Worm (Caenorhabditis elegans) whole organism, L4 larva: ENCODE measurements around the gene K11E4.6.

Experiments
- D1046.2 ChIP-seq: fragments of 200-800 bp; sonication (Bioruptor generic); IDR thresholded peaks from 2 replicates; pipeline ENCODE4 v1.3.6; 2022; ENCODE audit warnings: missing genetic modification characterization, missing compliant biosample characterization
- F26F4.8 ChIP-seq: fragments of 200-800 bp; sonication (Bioruptor generic); conservative IDR thresholded peaks from 2 replicates; pipeline ENCODE4 v1.3.6; 2022; ENCODE audit warnings: missing genetic modification characterization, missing compliant biosample characterization
- F37D6.2 ChIP-seq: sonication (generic microtip); optimal IDR thresholded peaks from 2 replicates; lab custom pipeline; 2016; ENCODE audit warnings: mild to moderate bottlenecking, missing genetic modification characterization, missing compliant biosample characterization
- F44E2.7 ChIP-seq: fragments of 200-800 bp; sonication (Bioruptor generic); IDR thresholded peaks from 2 replicates; pipeline ENCODE4 v2.1.2; 2022; ENCODE audit warnings: missing genetic modification characterization, missing compliant biosample characterization
- T26A8.4 ChIP-seq: fragments of 200-800 bp; sonication (Bioruptor generic); IDR thresholded peaks from 2 replicates; pipeline ENCODE4 v1.3.6; 2022; ENCODE audit warnings: missing genetic modification characterization, missing compliant biosample characterization
- Y105C5A.15 ChIP-seq: fragments of 200-800 bp; sonication (Bioruptor generic); IDR thresholded peaks from 2 replicates; pipeline ENCODE4 v1.3.6; 2022; ENCODE audit warnings: missing genetic modification characterization, missing compliant biosample characterization
- Y48G9A.11 ChIP-seq: fragments of 200-800 bp; sonication (Bioruptor generic); IDR thresholded peaks from 2 replicates; pipeline ENCODE4 v1.3.6; 2022; ENCODE audit warnings: missing genetic modification reagents, missing genetic modification characterization, missing compliant biosample characterization
- ZK546.5 ChIP-seq, 2 experiments: sonication (generic microtip); optimal IDR thresholded peaks; 2 replicates each; lab custom pipeline; 2017; ENCODE audit warnings: missing biosample characterization in 2 of 2, missing genetic modification characterization in 2 of 2
- aly-2 ChIP-seq: sonication (generic microtip); optimal IDR thresholded peaks from 2 replicates; lab custom pipeline; 2018; ENCODE audit warnings: missing biosample characterization, missing genetic modification characterization
- ama-1 ChIP-seq: fragments of 150-350 bp; optimal IDR thresholded peaks from 2 replicates; lab custom pipeline; 2014; ENCODE audit warnings: inconsistent platforms, mixed read lengths
- arid-1 ChIP-seq: fragments of 200-800 bp; sonication (Bioruptor generic); conservative IDR thresholded peaks from 2 replicates; pipeline ENCODE4 v1.3.6; 2022; ENCODE audit warnings: missing genetic modification reagents, missing genetic modification characterization, missing compliant biosample characterization
- ceh-20 ChIP-seq: fragments of 200-800 bp; sonication (Bioruptor generic); IDR thresholded peaks from 2 replicates; pipeline ENCODE4 v1.3.6; 2022; ENCODE audit warnings: missing genetic modification reagents, missing genetic modification characterization, missing compliant biosample characterization
- ceh-62 ChIP-seq: sonication (generic microtip); optimal IDR thresholded peaks from 2 replicates; lab custom pipeline; 2017; ENCODE audit warnings: missing biosample characterization, missing genetic modification characterization
- ctbp-1 ChIP-seq: fragments of 200-800 bp; sonication (Bioruptor generic); IDR thresholded peaks from 2 replicates; pipeline ENCODE4 v1.3.6; 2022; ENCODE audit warnings: missing genetic modification reagents, missing genetic modification characterization, missing compliant biosample characterization
- dmd-8 ChIP-seq: fragments of 200-800 bp; sonication (Bioruptor generic); IDR thresholded peaks from 2 replicates; pipeline ENCODE4 v1.3.6; 2022; ENCODE audit warnings: missing genetic modification characterization, missing compliant biosample characterization
- egl-27 ChIP-seq: sonication (generic microtip); optimal IDR thresholded peaks from 3 replicates; lab custom pipeline; 2017; ENCODE audit warnings: missing biosample characterization, missing genetic modification reagents, missing genetic modification characterization
- egl-43 ChIP-seq: fragments of 200-800 bp; sonication (Bioruptor generic); IDR thresholded peaks from 2 replicates; pipeline ENCODE4 v1.3.6; 2022; ENCODE audit warnings: missing genetic modification reagents, missing genetic modification characterization, missing compliant biosample characterization
- gei-8 ChIP-seq: fragments of 200-800 bp; sonication (Bioruptor generic); optimal IDR thresholded peaks from 2 replicates; lab custom pipeline; 2018; ENCODE audit warnings: mild to moderate bottlenecking, missing genetic modification characterization, missing compliant biosample characterization
- hlh-11 ChIP-seq: fragments of 200-800 bp; sonication (Bioruptor generic); optimal IDR thresholded peaks from 2 replicates; lab custom pipeline; 2018; ENCODE audit warnings: mild to moderate bottlenecking, missing genetic modification characterization, missing compliant biosample characterization
- hlh-30 ChIP-seq: sonication (generic microtip); optimal IDR thresholded peaks from 2 replicates; lab custom pipeline; 2017; ENCODE audit warnings: antibody characterized with exemption, mild to moderate bottlenecking, missing genetic modification characterization, missing compliant biosample characterization; ENCODE audit not compliant: insufficient read depth
- lin-1 ChIP-seq: fragments of 200-800 bp; sonication (Bioruptor generic); IDR thresholded peaks from 2 replicates; pipeline ENCODE4 v1.3.6; 2022; ENCODE audit warnings: missing genetic modification reagents, missing genetic modification characterization, missing compliant biosample characterization
- lin-38 ChIP-seq: fragments of 200-800 bp; sonication (Bioruptor generic); IDR thresholded peaks from 2 replicates; pipeline ENCODE4 v1.3.6; 2022; ENCODE audit warnings: missing genetic modification reagents, missing genetic modification characterization, missing compliant biosample characterization
- lsy-2 ChIP-seq, 2 experiments: fragments of 150-350 bp in 1 of 2; sonication (generic microtip) in 1 of 2; optimal IDR thresholded peaks; 2 replicates each; lab custom pipeline; 2014 to 2017; ENCODE audit warnings: missing biosample characterization in 2 of 2, missing genetic modification characterization in 2 of 2
- madf-5 ChIP-seq, 2 experiments: fragments of 200-800 bp; sonication (Bioruptor generic); IDR thresholded peaks; 2 replicates each; pipeline ENCODE4 v1.3.6; 2022; ENCODE audit warnings: missing compliant biosample characterization in 2 of 2, missing genetic modification characterization in 2 of 2
- mep-1 ChIP-seq: fragments of 150-350 bp; sonication (generic microtip); optimal IDR thresholded peaks from 3 replicates; lab custom pipeline; 2014; ENCODE audit warnings: missing biosample characterization, missing genetic modification characterization
- mes-2 ChIP-seq: sonication (generic microtip); optimal IDR thresholded peaks from 2 replicates; lab custom pipeline; 2016; ENCODE audit warnings: missing genotype, mild to moderate bottlenecking, missing genetic modification characterization, missing compliant biosample characterization; ENCODE audit not compliant: poor library complexity, severe bottlenecking
- nhr-102 ChIP-seq: sonication (generic microtip); optimal IDR thresholded peaks from 2 replicates; lab custom pipeline; 2016; ENCODE audit warnings: mild to moderate bottlenecking, missing genetic modification characterization, moderate library complexity, missing compliant biosample characterization
- nhr-25 ChIP-seq: sonication (generic microtip); optimal IDR thresholded peaks from 2 replicates; lab custom pipeline; 2017; ENCODE audit warnings: missing genetic modification characterization, mild to moderate bottlenecking, missing compliant biosample characterization, antibody characterized with exemption, moderate library complexity, borderline replicate concordance; ENCODE audit not compliant: insufficient read depth
- nhr-28 ChIP-seq: fragments of 150-350 bp; optimal IDR thresholded peaks from 2 replicates; lab custom pipeline; 2014; ENCODE audit warnings: missing biosample characterization, missing genetic modification characterization
- nhr-41 ChIP-seq: fragments of 200-800 bp; sonication (Bioruptor generic); IDR thresholded peaks from 2 replicates; pipeline ENCODE4 v1.3.6; 2022; ENCODE audit warnings: missing genetic modification reagents, missing genetic modification characterization, missing compliant biosample characterization
- nhr-42 ChIP-seq: fragments of 200-800 bp; sonication (Bioruptor generic); IDR thresholded peaks from 2 replicates; pipeline ENCODE4 v1.3.6; 2022; ENCODE audit warnings: missing genetic modification characterization, missing compliant biosample characterization
- nhr-48 ChIP-seq: sonication (generic microtip); optimal IDR thresholded peaks from 2 replicates; lab custom pipeline; 2016; ENCODE audit warnings: mild to moderate bottlenecking, missing genetic modification characterization, missing compliant biosample characterization
- nhr-6 ChIP-seq: fragments of 150-350 bp; optimal IDR thresholded peaks from 2 replicates; lab custom pipeline; 2014; ENCODE audit warnings: missing biosample characterization, missing genetic modification characterization
- pha-4 ChIP-seq, 2 experiments: fragments of 150-350 bp in 1 of 2; fragments of 200-800 bp in 1 of 2; sonication (Bioruptor generic) in 1 of 2; IDR thresholded peaks in 1 of 2; optimal IDR thresholded peaks in 1 of 2; 2 replicates each; pipeline versions ENCODE4 v1.3.6 to Lab custom; 2014 to 2022; ENCODE audit warnings: missing genetic modification characterization in 2 of 2, missing genetic modification reagents in 2 of 2, missing biosample characterization in 1 of 2, missing compliant biosample characterization in 1 of 2
- rbr-2 ChIP-seq: sonication (generic microtip); optimal IDR thresholded peaks from 2 replicates; lab custom pipeline; 2016; ENCODE audit warnings: missing genotype, missing genetic modification characterization, missing compliant biosample characterization
- saeg-2 ChIP-seq: fragments of 200-800 bp; sonication (Bioruptor generic); IDR thresholded peaks from 2 replicates; pipeline ENCODE4 v1.3.6; 2022; ENCODE audit warnings: missing genetic modification reagents, missing genetic modification characterization, missing compliant biosample characterization
- spr-3 ChIP-seq: fragments of 200-800 bp; sonication (Bioruptor generic); optimal IDR thresholded peaks from 2 replicates; lab custom pipeline; 2018; ENCODE audit warnings: mild to moderate bottlenecking, missing genetic modification characterization, missing compliant biosample characterization
- unc-62 ChIP-seq, 3 experiments: fragments of 150-350 bp in 1 of 3; sonication (generic microtip); optimal IDR thresholded peaks in 2 of 3; peaks in 1 of 3; 1 replicate in 1 of 3; 2 replicates in 2 of 3; lab custom pipeline; 2014 to 2017; ENCODE audit warnings: missing biosample characterization in 3 of 3, missing genetic modification characterization in 3 of 3, missing genetic modification reagents in 3 of 3, missing genotype in 1 of 3
- zfp-3 ChIP-seq: fragments of 200-800 bp; sonication (Bioruptor generic); conservative IDR thresholded peaks from 2 replicates; pipeline ENCODE4 v1.3.6; 2022; ENCODE audit warnings: missing genetic modification reagents, missing genetic modification characterization, missing compliant biosample characterization
- zip-11 ChIP-seq: fragments of 200-800 bp; sonication (Bioruptor generic); IDR thresholded peaks from 2 replicates; pipeline ENCODE4 v1.3.6; 2022; ENCODE audit warnings: missing genetic modification characterization, missing compliant biosample characterization

Gene K11E4.6

DNA sequence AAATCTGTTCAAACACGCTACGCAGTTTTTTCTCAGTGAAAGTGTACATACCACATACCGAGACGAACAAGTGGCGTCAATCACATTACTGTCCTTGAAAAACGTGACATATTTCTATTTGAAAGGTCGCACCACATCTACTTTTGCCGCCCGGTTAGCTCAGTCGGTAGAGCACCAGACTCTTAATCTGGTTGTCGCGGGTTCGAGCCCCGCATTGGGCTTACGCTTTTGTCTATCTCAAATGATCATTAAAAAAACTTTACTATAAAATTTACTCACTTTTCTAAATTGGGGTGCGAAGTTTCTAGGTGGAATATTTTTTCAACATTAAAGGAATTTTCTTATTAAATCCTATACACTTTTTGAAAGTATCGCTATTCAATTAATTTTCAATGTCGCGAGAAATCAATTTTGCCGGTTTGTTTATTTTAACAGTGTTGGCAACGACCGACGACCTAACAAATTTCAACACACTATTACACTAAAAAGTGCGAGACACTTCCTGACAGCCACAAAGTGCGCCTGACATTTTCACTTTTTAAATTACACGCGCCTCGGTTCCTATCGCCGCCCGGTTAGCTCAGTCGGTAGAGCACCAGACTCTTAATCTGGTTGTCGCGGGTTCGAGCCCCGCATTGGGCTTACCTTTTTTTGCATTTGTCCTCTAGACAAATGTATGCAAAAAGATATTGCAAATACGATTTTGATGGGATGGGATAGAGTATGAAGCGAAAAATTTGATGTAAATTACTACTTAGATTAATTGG, 5.9 kb downstream of the K11E4.6 start (continued):
- peak; percentile 31; the same call in 1 of the 2 replicates for TF ChIP-seq ceh-20 (GFP tag; lab: Robert Waterston, UW)
- peak; percentile 5 for TF ChIP-seq nhr-28
- peak; percentile 42 for TF ChIP-seq hlh-30 (tag; lab: Kevin White, UChicago)
- peak; percentile 59 for TF ChIP-seq gei-8 (GFP tag; lab: Kevin White, UChicago)
- TF ChIP-seq madf-5 (GFP tag; IDR thresholded peaks at IDR 0.05; lab: Robert Waterston, UW): 0 out of 4 replicates have a peak, but pooled peaks have one; percentile 45 to 80
- TF ChIP-seq zfp-3 (GFP tag; lab: Robert Waterston, UW): peak; percentile 24; the same call in 1 of the 2 replicates
- TF ChIP-seq D1046.2 (GFP tag; lab: Robert Waterston, UW): 0 out of 2 replicates have a peak, but pooled peaks have one; percentile 61
- peak; percentile 7 for TF ChIP-seq nhr-48 (tag; lab: Kevin White, UChicago)
- TF ChIP-seq hlh-11 (tag; lab: Kevin White, UChicago): peak; percentile 12
- TF ChIP-seq nhr-42 (GFP tag; lab: Robert Waterston, UW): peak; percentile 55; the same call in 1 of the 2 replicates
- peak; percentile 81 for TF ChIP-seq arid-1 (GFP tag; lab: Robert Waterston, UW)
- TF ChIP-seq mep-1: peak; percentile 12
- TF ChIP-seq ceh-62 (tag; lab: Kevin White, UChicago): no peak
- peak; percentile 86 for TF ChIP-seq egl-43 (GFP tag; lab: Robert Waterston, UW)
- TF ChIP-seq nhr-41 (GFP tag; lab: Robert Waterston, UW): peak; percentile 39; the same call in 1 of the 2 replicates
- TF ChIP-seq Y48G9A.11: peak; percentile 54
- TF ChIP-seq pha-4 (GFP tag; IDR thresholded peaks at IDR 0.05; lab: Robert Waterston, UW): peak; percentile 57; the same call in 1 of the 2 replicates
- no peak for TF ChIP-seq pha-4 (tag; optimal IDR thresholded peaks at IDR 0.05; lab: Kevin White, UChicago)
- TF ChIP-seq dmd-8 (GFP tag; lab: Robert Waterston, UW): peak; percentile 93
- TF ChIP-seq nhr-25 (tag; lab: Kevin White, UChicago): peak; percentile 44
- TF ChIP-seq mes-2 (tag; lab: Kevin White, UChicago): peak; percentile 73
- peak; percentile 13; the same call in 1 of the 2 replicates for TF ChIP-seq zip-11 (GFP tag; lab: Robert Waterston, UW)
- TF ChIP-seq Y105C5A.15 (GFP tag; lab: Robert Waterston, UW): peak; percentile 95
- TF ChIP-seq aly-2 (tag; lab: Kevin White, UChicago): no peak
- peak; percentile 89 for TF ChIP-seq F44E2.7 (GFP tag; lab: Robert Waterston, UW)
- TF ChIP-seq rbr-2 (tag; lab: Kevin White, UChicago): peak; percentile 19
- peak in 1 of 2 experiments; percentile 26 for TF ChIP-seq lsy-2 (tag; optimal IDR thresholded peaks at IDR 0.05; lab: Kevin White, UChicago)
- TF ChIP-seq saeg-2 (GFP tag; lab: Robert Waterston, UW): no peak
- TF ChIP-seq T26A8.4 (GFP tag; lab: Robert Waterston, UW): peak; percentile 30; the same call in 1 of the 2 replicates
- TF ChIP-seq F26F4.8 (GFP tag; lab: Robert Waterston, UW): peak; percentile 78; the same call in 1 of the 2 replicates
- TF ChIP-seq ctbp-1 (GFP tag; lab: Robert Waterston, UW): peak; percentile 56
- no peak for TF ChIP-seq ama-1 (lab: Kevin White, UChicago)
- TF ChIP-seq, all 104 proteins: peak for 51

DNA sequence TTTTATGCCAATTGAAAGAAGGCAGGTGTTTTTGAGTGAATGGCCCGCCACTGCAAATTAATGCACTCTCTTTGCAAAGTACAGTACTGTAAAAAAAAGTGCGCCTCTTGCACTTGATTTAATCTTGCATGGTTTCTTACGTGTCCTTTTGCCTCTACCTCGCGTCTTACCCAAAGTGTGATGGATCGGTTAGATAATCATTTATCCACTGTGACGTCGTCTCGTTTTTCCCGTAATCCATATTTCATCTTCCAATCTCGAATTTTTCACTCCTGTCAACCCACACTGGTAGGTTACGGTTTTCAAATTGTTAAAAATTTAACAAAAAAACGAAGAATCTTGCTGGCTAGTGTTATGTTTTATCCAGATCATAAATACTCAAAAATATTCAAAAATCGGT, 12.2 kb downstream of the K11E4.6 start:
- TF ChIP-seq mes-2 (tag; lab: Kevin White, UChicago) (no peak), spr-3 (no peak), nhr-48 (tag; lab: Kevin White, UChicago) (peak; percentile 28), lin-1 (no peak), aly-2 (tag; lab: Kevin White, UChicago) (no peak), egl-27 (tag; lab: Kevin White, UChicago) (no peak), ZK546.5 (tag; optimal IDR thresholded peaks at IDR 0.05; lab: Kevin White, UChicago) (no peak), ama-1 (lab: Kevin White, UChicago) (no peak), F44E2.7 (GFP tag; lab: Robert Waterston, UW) (no peak), unc-62 (GFP tag; optimal IDR thresholded peaks at IDR 0.05 in 1 of 2; lab: Kevin White, UChicago) (peak in 1 of 2 experiments; percentile 70), unc-62 (tag; optimal IDR thresholded peaks at IDR 0.05; lab: Kevin White, UChicago) (no peak), nhr-102 (no peak), hlh-30 (tag; lab: Kevin White, UChicago) (no peak), nhr-6 (tag; lab: Kevin White, UChicago) (no peak), lin-38 (GFP tag; lab: Robert Waterston, UW) (no peak), F37D6.2 (tag; lab: Kevin White, UChicago) (no peak)
